Worm (Caenorhabditis elegans) whole organism, early embryonic: ENCODE results near the gene cest-16.

Experiments used
- B0310.2 ChIP-seq: sonication (generic microtip); optimal IDR thresholded peaks from 2 replicates; lab custom pipeline; 2016; ENCODE audit warnings: mild to moderate bottlenecking, missing genetic modification characterization, missing compliant biosample characterization
- ama-1 ChIP-seq: fragments of 150-350 bp; optimal IDR thresholded peaks from 2 replicates; lab custom pipeline; 2014
- ceh-13 ChIP-seq: fragments of 200-800 bp; sonication (Bioruptor generic); optimal IDR thresholded peaks from 2 replicates; lab custom pipeline; 2018; ENCODE audit warnings: mild to moderate bottlenecking, missing genetic modification characterization, missing compliant biosample characterization
- ets-7 ChIP-seq: sonication (generic microtip); optimal IDR thresholded peaks from 2 replicates; lab custom pipeline; 2016; ENCODE audit warnings: missing genotype, missing genetic modification characterization, missing compliant biosample characterization
- flt-1 ChIP-seq: fragments of 200-800 bp; sonication (Bioruptor generic); IDR thresholded peaks from 2 replicates; pipeline ENCODE4 v1.3.6; 2022; ENCODE audit warnings: missing genetic modification characterization, missing compliant biosample characterization
- hmg-4 ChIP-seq: fragments of 200-800 bp; sonication (Bioruptor generic); optimal IDR thresholded peaks from 2 replicates; lab custom pipeline; 2018; ENCODE audit warnings: mild to moderate bottlenecking, missing genetic modification characterization, missing compliant biosample characterization
- hnd-1 ChIP-seq: sonication (generic microtip); optimal IDR thresholded peaks from 2 replicates; lab custom pipeline; 2016; ENCODE audit warnings: missing genetic modification characterization, missing compliant biosample characterization
- scrt-1 ChIP-seq: fragments of 200-800 bp; sonication (Bioruptor generic); IDR thresholded peaks from 2 replicates; pipeline ENCODE4 v1.3.6; 2022; ENCODE audit warnings: missing genetic modification characterization, missing compliant biosample characterization
- tbx-11 ChIP-seq: fragments of 200-800 bp; sonication (Bioruptor generic); IDR thresholded peaks from 2 replicates; pipeline ENCODE4 v1.3.6; 2022; ENCODE audit warnings: missing genetic modification characterization, missing compliant biosample characterization
- tbx-37 ChIP-seq: fragments of 200-800 bp; sonication (Bioruptor generic); conservative IDR thresholded peaks from 2 replicates; pipeline ENCODE4 v1.3.6; 2022; ENCODE audit warnings: missing genetic modification reagents, missing genetic modification characterization, missing compliant biosample characterization

ce11 chrX:6259081-6259480 is 40.7 kb upstream of the cest-16 start:
- no peak for TF ChIP-seq hnd-1 (tag; lab: Kevin White, UChicago)
- no peak for TF ChIP-seq ama-1
- no peak for TF ChIP-seq tbx-11 (GFP tag; lab: Robert Waterston, UW)
- TF ChIP-seq tbx-37 (GFP tag; lab: Robert Waterston, UW), result no peak
- TF ChIP-seq ceh-13 (GFP tag; lab: Kevin White, UChicago), result no peak
- no peak for TF ChIP-seq ets-7 (tag; lab: Kevin White, UChicago)
- TF ChIP-seq flt-1 (GFP tag; lab: Robert Waterston, UW), result no peak
- no peak for TF ChIP-seq B0310.2 (tag; lab: Kevin White, UChicago)
- no peak for TF ChIP-seq scrt-1 (GFP tag; lab: Robert Waterston, UW)
- TF ChIP-seq hmg-4 (GFP tag; lab: Kevin White, UChicago), result no peak
